Fruit fly (Drosophila melanogaster) whole organism, wandering third instar larva: ENCODE data around the gene GluProRS.

Experiments
- Abd-B ChIP-seq: fragments of >200 bp; optimal IDR thresholded peaks from 2 replicates; lab custom pipeline; 2017; ENCODE audit warnings: missing biosample characterization, missing genetic modification characterization
- CG32264 ChIP-seq: fragments of 200-800 bp; sonication (Bioruptor generic); optimal IDR thresholded peaks from 2 replicates; lab custom pipeline; 2016; ENCODE audit warnings: missing biosample characterization, missing genetic modification characterization
- CG9705 ChIP-seq: fragments of 200-800 bp; sonication (Bioruptor generic); optimal IDR thresholded peaks from 2 replicates; lab custom pipeline; 2018; ENCODE audit warnings: missing biosample characterization, mild to moderate bottlenecking, missing genetic modification characterization
- CrebA ChIP-seq: fragments of 200-800 bp; sonication (Bioruptor generic); optimal IDR thresholded peaks from 2 replicates; lab custom pipeline; 2016; ENCODE audit warnings: missing biosample characterization, mild to moderate bottlenecking, missing genetic modification characterization, borderline replicate concordance
- Dfd ChIP-seq: fragments of >200 bp; optimal IDR thresholded peaks from 2 replicates; lab custom pipeline; 2017; ENCODE audit warnings: missing biosample characterization, missing genetic modification characterization
- Dif ChIP-seq: fragments of 200-275, 200-300 bp; sonication (Bioruptor generic); optimal IDR thresholded peaks from 2 replicates; lab custom pipeline; 2018; ENCODE audit warnings: missing biosample characterization, missing genetic modification characterization; ENCODE audit not compliant: partially characterized antibody
- HLH106 ChIP-seq: fragments of 200-800 bp; optimal IDR thresholded peaks from 3 replicates; lab custom pipeline; 2019; ENCODE audit warnings: missing biosample characterization, mild to moderate bottlenecking, missing genetic modification characterization, moderate library complexity
- Hnf4 ChIP-seq: fragments of 200-800 bp; sonication (Bioruptor generic); optimal IDR thresholded peaks from 2 replicates; lab custom pipeline; 2016; ENCODE audit warnings: missing biosample characterization, mild to moderate bottlenecking, missing genetic modification characterization
- Hr78 ChIP-seq: fragments of >200 bp; optimal IDR thresholded peaks from 2 replicates; lab custom pipeline; 2017; ENCODE audit warnings: missing biosample characterization, missing genetic modification characterization
- Hr83 ChIP-seq: fragments of 200-300 bp; sonication (Bioruptor generic); optimal IDR thresholded peaks from 2 replicates; lab custom pipeline; 2016; ENCODE audit warnings: missing biosample characterization, mild to moderate bottlenecking, missing genetic modification characterization, moderate library complexity; ENCODE audit not compliant: poor library complexity, severe bottlenecking
- Jra ChIP-seq: sonication (Bioruptor generic); optimal IDR thresholded peaks from 2 replicates; lab custom pipeline; 2016; ENCODE audit warnings: missing biosample characterization, missing genetic modification characterization
- Mio ChIP-seq: sonication (Bioruptor generic); optimal IDR thresholded peaks from 2 replicates; lab custom pipeline; 2016; ENCODE audit warnings: missing biosample characterization, missing genetic modification characterization
- Myc ChIP-seq: fragments of >200 bp; optimal IDR thresholded peaks from 2 replicates; lab custom pipeline; 2017
- OdsH ChIP-seq: fragments of 200-800 bp; sonication (Bioruptor generic); optimal IDR thresholded peaks from 2 replicates; lab custom pipeline; 2016; ENCODE audit warnings: missing biosample characterization, mild to moderate bottlenecking, missing genetic modification characterization
- Sp1 ChIP-seq: fragments of 200-800 bp; sonication (Bioruptor generic); optimal IDR thresholded peaks from 3 replicates; lab custom pipeline; 2019; ENCODE audit warnings: missing biosample characterization, mild to moderate bottlenecking, missing genetic modification characterization, moderate library complexity
- Vsx2 ChIP-seq: fragments of 200-300, 225-300 bp; sonication (Bioruptor generic); optimal IDR thresholded peaks from 2 replicates; lab custom pipeline; 2018; ENCODE audit warnings: missing biosample characterization, missing genetic modification characterization; ENCODE audit not compliant: partially characterized antibody
- br ChIP-seq: fragments of 200-800 bp; sonication (Bioruptor generic); optimal IDR thresholded peaks from 2 replicates; lab custom pipeline; 2016; ENCODE audit warnings: missing biosample characterization, missing genetic modification characterization
- brk ChIP-seq: fragments of 200-800 bp; sonication (Bioruptor generic); optimal IDR thresholded peaks from 2 replicates; lab custom pipeline; 2016; ENCODE audit warnings: missing biosample characterization, mild to moderate bottlenecking, missing genetic modification characterization
- dmrt93B ChIP-seq: fragments of 200-800 bp; sonication (Bioruptor generic); optimal IDR thresholded peaks from 2 replicates; lab custom pipeline; 2018; ENCODE audit warnings: missing biosample characterization, mild to moderate bottlenecking, missing genetic modification characterization
- dsf ChIP-seq: sonication (Bioruptor generic); optimal IDR thresholded peaks from 2 replicates; lab custom pipeline; 2016; ENCODE audit warnings: missing biosample characterization, missing genetic modification characterization, borderline replicate concordance
- ey ChIP-seq: fragments of 200-800 bp; sonication (Bioruptor generic); optimal IDR thresholded peaks from 2 replicates; lab custom pipeline; 2016; ENCODE audit warnings: missing biosample characterization, missing genetic modification characterization
- foxo ChIP-seq, 2 experiments: fragments of 200-800 bp; sonication (Bioruptor generic); optimal IDR thresholded peaks; 2 replicates in 1 of 2; 3 replicates in 1 of 2; lab custom pipeline; 2016 to 2017; ENCODE audit warnings: missing biosample characterization in 2 of 2, missing genetic modification characterization in 2 of 2
- fru ChIP-seq: fragments of 200-800 bp; sonication (Bioruptor generic); optimal IDR thresholded peaks from 3 replicates; lab custom pipeline; 2016; ENCODE audit warnings: missing biosample characterization, mild to moderate bottlenecking, missing genetic modification characterization
- h ChIP-seq: fragments of 200-800 bp; sonication (Bioruptor generic); optimal IDR thresholded peaks from 3 replicates; lab custom pipeline; 2016; ENCODE audit warnings: missing biosample characterization, mild to moderate bottlenecking, missing genetic modification characterization
- jim ChIP-seq: fragments of 175-275, 200-325 bp; sonication (Bioruptor generic); optimal IDR thresholded peaks from 2 replicates; lab custom pipeline; 2016; ENCODE audit warnings: missing biosample characterization, mild to moderate bottlenecking, missing genetic modification characterization
- lola ChIP-seq: fragments of >200 bp; optimal IDR thresholded peaks from 2 replicates; lab custom pipeline; 2017; ENCODE audit warnings: missing biosample characterization, missing genetic modification characterization
- pan ChIP-seq: fragments of >200 bp; optimal IDR thresholded peaks from 2 replicates; lab custom pipeline; 2017
- psq ChIP-seq: fragments of 200-800 bp; sonication (Bioruptor generic); optimal IDR thresholded peaks from 3 replicates; lab custom pipeline; 2017; ENCODE audit warnings: missing biosample characterization, mild to moderate bottlenecking, missing genetic modification characterization, moderate library complexity
- rgr ChIP-seq: fragments of 200-800 bp; sonication (Bioruptor generic); optimal IDR thresholded peaks from 3 replicates; lab custom pipeline; 2016; ENCODE audit warnings: missing biosample characterization, mild to moderate bottlenecking, missing genetic modification characterization
- sv ChIP-seq: fragments of 200-800 bp; sonication (Bioruptor generic); optimal IDR thresholded peaks from 3 replicates; lab custom pipeline; 2016; ENCODE audit warnings: missing biosample characterization, missing genetic modification characterization
- tai ChIP-seq: sonication (Bioruptor generic); optimal IDR thresholded peaks from 2 replicates; lab custom pipeline; 2016; ENCODE audit warnings: missing biosample characterization, missing genetic modification characterization
- woc ChIP-seq: sonication (Bioruptor generic); optimal IDR thresholded peaks from 2 replicates; lab custom pipeline; 2016; ENCODE audit warnings: missing biosample characterization, mild to moderate bottlenecking, missing genetic modification characterization

Gene GluProRS

dm6 chr3R:23914415-23915041 lies 43.7 kb downstream of the GluProRS start:
- TF ChIP-seq Myc (lab: Kevin White, UChicago) (no peak), Vsx2 (GFP tag; lab: Kevin White, UChicago) (peak; percentile 3), Dif (GFP tag; lab: Kevin White, UChicago) (peak; percentile 1), Dfd (no peak)
- TF ChIP-seq, all 38 proteins: peak for 2

dm6 chr3R:23912349-23912748 lies 45.8 kb downstream of the GluProRS start:
- peak; percentile 41 for TF ChIP-seq Dfd
- TF ChIP-seq Mio: no peak
- TF ChIP-seq OdsH (GFP tag; lab: Kevin White, UChicago): no peak
- no peak for TF ChIP-seq lola (GFP tag; lab: Kevin White, UChicago)
- TF ChIP-seq, all 38 proteins: peak for 1

- no peak for TF ChIP-seq CrebA (GFP tag; lab: Kevin White, UChicago)
- TF ChIP-seq Dfd: peak; percentile 11
Measured at dm6 chr3R:23911073-23911690, 47.0 kb downstream of the GluProRS start.

dm6 chr3R:23910260-23910887 lies 47.8 kb downstream of the GluProRS start:
- TF ChIP-seq Abd-B (GFP tag; lab: Kevin White, UChicago) (no peak), CG32264 (GFP tag; lab: Kevin White, UChicago) (no peak), CG9705 (GFP tag; lab: Kevin White, UChicago) (no peak), Hr78 (GFP tag; lab: Kevin White, UChicago) (no peak), jim (GFP tag; lab: Kevin White, UChicago) (no peak), brk (GFP tag; lab: Kevin White, UChicago) (no peak), Sp1 (no peak), fru (GFP tag; lab: Kevin White, UChicago) (no peak), sv (GFP tag; lab: Kevin White, UChicago) (no peak), Mio (no peak), pan (lab: Kevin White, UChicago) (no peak), CrebA (GFP tag; lab: Kevin White, UChicago) (no peak), Vsx2 (GFP tag; lab: Kevin White, UChicago) (no peak), h (no peak), tai (no peak), Dfd (no peak), lola (GFP tag; lab: Kevin White, UChicago) (no peak), Myc (lab: Kevin White, UChicago) (no peak)

dm6 chr3R:23909347-23909862 lies 48.8 kb downstream of the GluProRS start:
- peak; percentile 26 for TF ChIP-seq woc (GFP tag; lab: Kevin White, UChicago)
- TF ChIP-seq Jra (GFP tag; lab: Kevin White, UChicago): peak; percentile 7
- peak; percentile 26 for TF ChIP-seq Hnf4
- peak; percentile 71 for TF ChIP-seq tai
- TF ChIP-seq Dfd: no peak
- peak; percentile 72 for TF ChIP-seq rgr (GFP tag; lab: Kevin White, UChicago)
- peak; percentile 62 for TF ChIP-seq Sp1
- TF ChIP-seq fru (GFP tag; lab: Kevin White, UChicago): peak; percentile 53
- peak; percentile 63 for TF ChIP-seq ey (GFP tag; lab: Kevin White, UChicago)
- peak; percentile 75 for TF ChIP-seq h
- peak; percentile 67 for TF ChIP-seq br (GFP tag; lab: Kevin White, UChicago)
- TF ChIP-seq pan (lab: Kevin White, UChicago): no peak
- TF ChIP-seq Abd-B (GFP tag; lab: Kevin White, UChicago): no peak
- TF ChIP-seq foxo (GFP tag; optimal IDR thresholded peaks at IDR 0.05; lab: Kevin White, UChicago): peak in 1 of 2 experiments; percentile 53
- peak; percentile 49 for TF ChIP-seq brk (GFP tag; lab: Kevin White, UChicago)
- TF ChIP-seq OdsH (GFP tag; lab: Kevin White, UChicago): peak; percentile 67
- no peak for TF ChIP-seq dsf (GFP tag; lab: Kevin White, UChicago)
- TF ChIP-seq psq (GFP tag; lab: Kevin White, UChicago): peak; percentile 61
- peak; percentile 55 for TF ChIP-seq HLH106 (tag; lab: Kevin White, UChicago)
- no peak for TF ChIP-seq Hr83
- peak; percentile 48 for TF ChIP-seq dmrt93B (GFP tag; lab: Kevin White, UChicago)
